Fruit fly (Drosophila melanogaster): ENCODE measurements around the gene Tpt.

DNA sequence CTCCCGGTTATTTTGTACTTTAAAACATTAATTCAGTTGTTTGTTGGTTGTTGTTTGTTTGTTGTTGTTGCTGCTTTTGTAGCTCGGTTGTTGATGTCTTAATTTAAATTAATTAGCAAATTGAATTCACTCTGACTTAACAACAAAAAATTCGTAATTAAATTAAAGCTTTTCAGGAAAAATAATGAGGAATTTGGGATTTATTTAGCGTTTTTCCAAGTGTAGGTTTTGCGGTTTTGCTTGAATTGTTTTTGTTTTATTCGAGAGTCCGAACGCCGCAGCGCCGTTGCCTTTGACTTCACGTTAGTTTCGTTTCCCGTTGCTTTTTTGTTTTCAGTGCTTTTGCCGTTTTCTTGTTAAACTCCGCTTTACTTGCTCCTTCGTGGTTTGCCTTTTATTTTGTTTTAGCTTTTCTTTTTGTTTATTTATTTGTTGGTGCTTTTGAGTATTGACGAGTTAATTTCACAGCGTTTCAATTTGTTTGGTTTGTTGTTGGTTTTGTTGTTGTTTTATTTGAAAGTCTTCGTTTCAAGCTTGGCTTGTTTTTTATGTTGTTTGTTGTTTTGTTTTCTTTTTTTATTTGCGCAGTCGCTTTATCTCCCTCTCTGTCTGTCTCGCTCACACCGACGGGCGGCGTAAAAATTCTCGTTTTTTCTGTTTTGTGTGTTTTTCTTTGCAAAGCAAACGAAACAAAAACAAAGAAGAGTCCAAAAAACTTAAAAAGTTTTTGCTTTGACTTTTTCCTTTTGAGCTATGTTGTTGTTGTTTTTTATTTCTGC is 35.9 kb upstream of the Tpt start:
- TF ChIP-seq CG4496 (GFP tag; IDR thresholded peaks at IDR 0.05): peak; percentile 95
- TF ChIP-seq CG15710 (tag; optimal IDR thresholded peaks at IDR 0.05): peak; percentile 93
- peak; percentile 94 for TF ChIP-seq CG8159 (tag; optimal IDR thresholded peaks at IDR 0.05)
- peak; percentile 87 for TF ChIP-seq CG8301 (tag; optimal IDR thresholded peaks at IDR 0.05)
- no peak for TF ChIP-seq EcR (GFP tag; optimal IDR thresholded peaks at IDR 0.05)
- peak; percentile 43 for TF ChIP-seq D1 (tag; optimal IDR thresholded peaks at IDR 0.05)
- peak; percentile 99 for TF ChIP-seq gl (tag; optimal IDR thresholded peaks at IDR 0.05)
- peak; percentile 83 for TF ChIP-seq Snoo (tag; optimal IDR thresholded peaks at IDR 0.05)
- TF ChIP-seq CG17806 (tag; optimal IDR thresholded peaks at IDR 0.05): peak; percentile 90
- TF ChIP-seq Pif1B (GFP tag; optimal IDR thresholded peaks at IDR 0.05): peak; percentile 96
- TF ChIP-seq rn (GFP tag; IDR thresholded peaks at IDR 0.05): peak; percentile 93
- TF ChIP-seq Pif1A (GFP tag; optimal IDR thresholded peaks at IDR 0.05): peak; percentile 95

Measured in whole organism, pupa.